Fruit fly (Drosophila melanogaster): ENCODE measurements around the gene Toll-6.

Gene Toll-6

DNA sequence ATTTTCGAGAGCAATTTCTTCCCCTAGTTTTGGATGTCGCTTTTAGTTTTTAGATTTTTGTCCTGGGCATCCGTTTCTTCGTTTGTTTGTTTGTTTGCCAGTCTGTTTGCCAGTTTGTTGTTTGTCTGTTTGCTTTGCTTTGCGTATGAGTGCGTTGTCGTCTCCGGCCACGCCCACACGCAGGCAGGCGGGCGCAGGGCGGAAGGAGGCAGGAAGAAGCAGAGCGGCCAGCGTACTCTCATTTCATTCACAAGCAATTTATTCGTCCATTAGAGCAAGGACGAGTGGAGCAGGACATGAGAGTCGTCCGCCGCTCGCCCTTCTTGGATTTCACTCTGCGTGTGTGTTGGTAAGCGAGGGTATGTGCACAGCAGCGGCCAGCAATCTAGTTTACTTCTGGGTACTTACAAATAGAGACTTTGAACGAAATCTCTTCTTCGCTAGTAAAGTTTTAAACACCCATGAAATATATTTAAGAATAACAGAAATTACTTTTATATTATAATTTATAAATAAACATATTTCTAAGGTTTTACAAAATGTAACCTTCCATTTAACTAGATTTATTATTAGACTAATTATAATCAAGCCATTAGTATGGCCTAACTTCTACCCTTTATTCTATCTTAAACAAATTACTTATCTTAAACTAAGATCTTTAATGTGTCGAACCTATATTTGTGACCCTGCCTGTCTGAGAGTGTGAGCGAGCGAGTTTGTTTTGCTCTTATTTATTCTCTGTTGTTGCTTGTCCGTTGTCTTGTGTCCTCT is 11.4 kb downstream of the Toll-6 start (continued):
- TF ChIP-seq bsh (GFP tag; optimal IDR thresholded peaks at IDR 0.05) (peak in 1 of 2 experiments; percentile 67), CG11247 (GFP tag; IDR thresholded peaks at IDR 0.05) (no peak), CG10462 (GFP tag; optimal IDR thresholded peaks at IDR 0.05) (peak; percentile 46), Xbp1 (GFP tag; optimal IDR thresholded peaks at IDR 0.05) (peak; percentile 54), bcd (GFP tag; optimal IDR thresholded peaks at IDR 0.05) (peak; percentile 59), NFAT (GFP tag; IDR thresholded peaks at IDR 0.05) (no peak), CG4617 (GFP tag; optimal IDR thresholded peaks at IDR 0.05; ENCODE audit: borderline replicate concordance) (no peak), dimm (GFP tag; IDR thresholded peaks at IDR 0.05) (no peak), CG42726 (GFP tag; IDR thresholded peaks at IDR 0.05; ENCODE audit: partially characterized antibody) (no peak), CG10267 (tag; optimal IDR thresholded peaks at IDR 0.05) (peak; percentile 86), Doc2 (GFP tag; IDR thresholded peaks at IDR 0.05) (no peak), CG6254 (GFP tag; optimal IDR thresholded peaks at IDR 0.05) (peak; percentile 76), Mes4 (GFP tag; optimal IDR thresholded peaks at IDR 0.05) (no peak), chn (GFP tag; optimal IDR thresholded peaks at IDR 0.05) (no peak), CG10959 (GFP tag; IDR thresholded peaks at IDR 0.05) (peak; percentile 43; the same call in 1 of the 2 replicates), Gsc (GFP tag; IDR thresholded peaks at IDR 0.05) (no peak), pfk (GFP tag; optimal IDR thresholded peaks at IDR 0.05) (no peak), CG15269 (tag; optimal IDR thresholded peaks at IDR 0.05) (peak; percentile 63), CG13624 (GFP tag; optimal IDR thresholded peaks at IDR 0.05) (no peak), CG1792 (GFP tag; optimal IDR thresholded peaks at IDR 0.05) (no peak), Oaz (GFP tag; IDR thresholded peaks at IDR 0.05) (no peak), Med (GFP tag) (peak; percentile 23), Sry-δ (GFP tag; optimal IDR thresholded peaks at IDR 0.05) (no peak), seq (GFP tag; IDR thresholded peaks at IDR 0.05) (peak; percentile 54; the same call in 1 of the 2 replicates), ranshi (GFP tag; IDR thresholded peaks at IDR 0.05) (no peak), onecut (GFP tag; IDR thresholded peaks at IDR 0.05) (peak; percentile 28), jumu (GFP tag; optimal IDR thresholded peaks at IDR 0.05) (no peak), Ssrp (tag; optimal IDR thresholded peaks at IDR 0.05) (peak; percentile 73), sens (GFP tag) (peak; percentile 87), otp (GFP tag; IDR thresholded peaks at IDR 0.05) (no peak), hkb (optimal IDR thresholded peaks at IDR 0.05) (no peak), hkb (GFP tag; IDR thresholded peaks at IDR 0.05) (no peak), fd96Cb (tag; optimal IDR thresholded peaks at IDR 0.05) (peak; percentile 72), CG6683 (GFP tag; optimal IDR thresholded peaks at IDR 0.05) (peak; percentile 47), CrebB (tag; optimal IDR thresholded peaks at IDR 0.05) (peak; percentile 11), bab2 (GFP tag; optimal IDR thresholded peaks at IDR 0.05) (no peak), CG7357 (GFP tag; IDR thresholded peaks at IDR 0.05) (peak; percentile 11; the same call in 1 of the 3 replicates), stwl (tag; optimal IDR thresholded peaks at IDR 0.05) (peak; percentile 30), Blimp-1 (GFP tag; optimal IDR thresholded peaks at IDR 0.05) (peak; percentile 66), Bdp1 (GFP tag; optimal IDR thresholded peaks at IDR 0.05) (no peak), btn (GFP tag; optimal IDR thresholded peaks at IDR 0.05) (no peak), fd102C (GFP tag; optimal IDR thresholded peaks at IDR 0.05) (peak; percentile 37), B-H1 (GFP tag; IDR thresholded peaks at IDR 0.05) (no peak), twi (tag; optimal IDR thresholded peaks at IDR 0.05) (peak; percentile 71), CG1529 (GFP tag; optimal IDR thresholded peaks at IDR 0.05) (peak; percentile 50), dmrt11E (tag; optimal IDR thresholded peaks at IDR 0.05) (peak; percentile 90), Ets65A (GFP tag) (peak; percentile 67), CG18262 (tag; optimal IDR thresholded peaks at IDR 0.05) (peak; percentile 94), gsb-n (tag; optimal IDR thresholded peaks at IDR 0.05) (peak; percentile 67), grau (tag; optimal IDR thresholded peaks at IDR 0.05) (peak; percentile 82)

Data from whole organism, embryonic.